Worm (Caenorhabditis elegans): Measurements from ENCODE around the gene W02F12.4.
A peak's percentile ranks its signal among the peaks of the same experiment; 100 is the strongest.

Gene W02F12.4

ce11 chrV:6706771-6707170, at the start of gene W02F12.4:
Gene W02F12.4, minus strand, starts transcription at chrV:6706934.
- no peak for TF ChIP-seq unc-62 (GFP tag; optimal IDR thresholded peaks at IDR 0.05)
- peak in 2 of 3 experiments; percentile 4 to 71 for TF ChIP-seq elt-3 (tag; optimal IDR thresholded peaks at IDR 0.05)
- no peak for TF ChIP-seq nhr-76 (tag; optimal IDR thresholded peaks at IDR 0.05)
- no peak for TF ChIP-seq lsy-12 (tag; optimal IDR thresholded peaks at IDR 0.05)
- no peak for TF ChIP-seq skn-1 (tag; optimal IDR thresholded peaks at IDR 0.05)
- TF ChIP-seq nhr-25 (tag; optimal IDR thresholded peaks at IDR 0.05): peak; percentile 61
- TF ChIP-seq nhr-23 (tag; optimal IDR thresholded peaks at IDR 0.05): no peak
- TF ChIP-seq daf-12 (tag; optimal IDR thresholded peaks at IDR 0.05): no peak
- no peak for TF ChIP-seq nhr-237 (tag; optimal IDR thresholded peaks at IDR 0.05)
- no peak for TF ChIP-seq hmg-11 (tag; optimal IDR thresholded peaks at IDR 0.05)
- no peak for TF ChIP-seq ceh-82 (tag; optimal IDR thresholded peaks at IDR 0.05)
- peak; percentile 46 for TF ChIP-seq ceh-28 (tag; optimal IDR thresholded peaks at IDR 0.05)
- no peak for TF ChIP-seq fkh-2 (tag; optimal IDR thresholded peaks at IDR 0.05)
- no peak for TF ChIP-seq nhr-67 (tag; optimal IDR thresholded peaks at IDR 0.05)
- TF ChIP-seq mml-1 (tag; optimal IDR thresholded peaks at IDR 0.05): no peak
- TF ChIP-seq nhr-43 (tag; optimal IDR thresholded peaks at IDR 0.05; ENCODE audit: poor library complexity, severe bottlenecking): no peak
- no peak for TF ChIP-seq egl-5 (tag; optimal IDR thresholded peaks at IDR 0.05)
- TF ChIP-seq nfya-1 (tag; optimal IDR thresholded peaks at IDR 0.05; ENCODE audit: insufficient read depth): no peak
- no peak for TF ChIP-seq ceh-9 (tag; optimal IDR thresholded peaks at IDR 0.05)
- peak; percentile 65 for TF ChIP-seq pqm-1 (tag; optimal IDR thresholded peaks at IDR 0.05)
- TF ChIP-seq ceh-16 (tag; optimal IDR thresholded peaks at IDR 0.05): no peak
- TF ChIP-seq ama-1 (optimal IDR thresholded peaks at IDR 0.05): no peak
- TF ChIP-seq snpc-4 (tag; optimal IDR thresholded peaks at IDR 0.05): no peak
- no peak for TF ChIP-seq sea-2 (GFP tag; optimal IDR thresholded peaks at IDR 0.05)
- TF ChIP-seq elt-1 (tag; optimal IDR thresholded peaks at IDR 0.05): no peak
- no peak for TF ChIP-seq nhr-28 (tag; optimal IDR thresholded peaks at IDR 0.05)
- TF ChIP-seq elt-2 (tag; optimal IDR thresholded peaks at IDR 0.05): peak; percentile 88
- TF ChIP-seq nhr-12 (tag; optimal IDR thresholded peaks at IDR 0.05): no peak
- no peak for TF ChIP-seq ztf-11 (tag; optimal IDR thresholded peaks at IDR 0.05)
- no peak for TF ChIP-seq unc-39 (tag; optimal IDR thresholded peaks at IDR 0.05)
- no peak for TF ChIP-seq fkh-10 (GFP tag; optimal IDR thresholded peaks at IDR 0.05)
- no peak for TF ChIP-seq nhr-77 (tag; optimal IDR thresholded peaks at IDR 0.05)
- no peak for TF ChIP-seq eor-1 (tag; optimal IDR thresholded peaks at IDR 0.05)

ce11 chrV:6753257-6753656, 46.5 kb upstream of the W02F12.4 start:
- TF ChIP-seq egl-5 (tag; optimal IDR thresholded peaks at IDR 0.05): no peak
- TF ChIP-seq R02D3.7 (tag; optimal IDR thresholded peaks at IDR 0.05): no peak
- TF ChIP-seq egl-27 (tag; optimal IDR thresholded peaks at IDR 0.05): no peak
- no peak for TF ChIP-seq ztf-4 (tag; optimal IDR thresholded peaks at IDR 0.05)
- no peak for TF ChIP-seq jun-1 (tag; optimal IDR thresholded peaks at IDR 0.05)
- no peak for TF ChIP-seq pqm-1 (tag; optimal IDR thresholded peaks at IDR 0.05)
- no peak for TF ChIP-seq fkh-2 (tag; optimal IDR thresholded peaks at IDR 0.05)
- TF ChIP-seq skn-1 (tag; optimal IDR thresholded peaks at IDR 0.05): no peak
- TF ChIP-seq unc-39 (tag; optimal IDR thresholded peaks at IDR 0.05): no peak
- no peak for TF ChIP-seq nhr-237 (tag; optimal IDR thresholded peaks at IDR 0.05)

ce11 chrV:6751493-6752100, 44.9 kb upstream of the W02F12.4 start:
- no peak for TF ChIP-seq lin-39 (tag; optimal IDR thresholded peaks at IDR 0.05)
- TF ChIP-seq ZK546.5 (tag; optimal IDR thresholded peaks at IDR 0.05): no peak
- no peak for TF ChIP-seq nhr-237 (tag; optimal IDR thresholded peaks at IDR 0.05)
- no peak for TF ChIP-seq R02D3.7 (tag; optimal IDR thresholded peaks at IDR 0.05)
- no peak for TF ChIP-seq nhr-23 (tag; optimal IDR thresholded peaks at IDR 0.05)
- TF ChIP-seq pqm-1 (tag; optimal IDR thresholded peaks at IDR 0.05): no peak
- no peak for TF ChIP-seq fos-1 (tag; optimal IDR thresholded peaks at IDR 0.05)
- no peak for TF ChIP-seq ztf-4 (tag; optimal IDR thresholded peaks at IDR 0.05)
- TF ChIP-seq ztf-11 (tag; optimal IDR thresholded peaks at IDR 0.05): no peak
- TF ChIP-seq pha-4 (tag; optimal IDR thresholded peaks at IDR 0.05): no peak
- no peak for TF ChIP-seq unc-62 (GFP tag; optimal IDR thresholded peaks at IDR 0.05)
- no peak for TF ChIP-seq nhr-43 (tag; optimal IDR thresholded peaks at IDR 0.05; ENCODE audit: poor library complexity, severe bottlenecking)
- no peak for TF ChIP-seq fkh-10 (GFP tag; optimal IDR thresholded peaks at IDR 0.05)
- no peak for TF ChIP-seq nhr-76 (tag; optimal IDR thresholded peaks at IDR 0.05)
- no peak for TF ChIP-seq eor-1 (tag; optimal IDR thresholded peaks at IDR 0.05)
